Worm (Caenorhabditis elegans) whole organism, midembryonic: ENCODE results near the gene cdr-1.
"Not testable (repeated sequence)": the region's sequence is repeated elsewhere in the genome, so short reads cannot be mapped to it uniquely, and the experiment has no call there.

Experiments
- T22C8.4 ChIP-seq: fragments of 200-800 bp; sonication (Bioruptor generic); IDR thresholded peaks from 2 replicates; pipeline ENCODE4 v1.3.6; 2022; ENCODE audit warnings: missing genetic modification characterization, missing compliant biosample characterization
- cog-1 ChIP-seq: sonication (generic microtip); optimal IDR thresholded peaks from 2 replicates; lab custom pipeline; 2016; ENCODE audit warnings: missing genetic modification characterization, missing compliant biosample characterization
- flt-1 ChIP-seq: fragments of 200-800 bp; sonication (Bioruptor generic); IDR thresholded peaks from 2 replicates; pipeline ENCODE4 v1.3.6; 2022; ENCODE audit warnings: missing genetic modification characterization, missing compliant biosample characterization
- klf-2 ChIP-seq: fragments of 200-800 bp; sonication (Bioruptor generic); conservative IDR thresholded peaks from 2 replicates; pipeline ENCODE4 v1.3.6; 2022; ENCODE audit warnings: missing genetic modification reagents, missing genetic modification characterization, missing compliant biosample characterization
- med-1 ChIP-seq: sonication (generic microtip); optimal IDR thresholded peaks from 2 replicates; lab custom pipeline; 2017; ENCODE audit warnings: missing genetic modification characterization, mild to moderate bottlenecking, missing compliant biosample characterization, antibody characterized with exemption, missing genetic modification reagents; ENCODE audit not compliant: insufficient read depth
- ref-1 ChIP-seq: fragments of 200-800 bp; sonication (Bioruptor generic); conservative IDR thresholded peaks from 2 replicates; pipeline ENCODE4 v1.3.6; 2022; ENCODE audit warnings: missing genetic modification reagents, missing genetic modification characterization, missing compliant biosample characterization
- tab-1 ChIP-seq: fragments of 200-800 bp; sonication (Bioruptor generic); IDR thresholded peaks from 2 replicates; pipeline ENCODE4 v1.3.6; 2022; ENCODE audit warnings: missing genetic modification characterization, missing compliant biosample characterization
- ztf-23 ChIP-seq: fragments of 200-800 bp; sonication (Bioruptor generic); IDR thresholded peaks from 2 replicates; pipeline ENCODE4 v1.3.6; 2022; ENCODE audit warnings: missing genetic modification reagents, missing genetic modification characterization, missing compliant biosample characterization
- ztf-29 ChIP-seq: fragments of 200-800 bp; sonication (Bioruptor generic); IDR thresholded peaks from 2 replicates; pipeline ENCODE4 v1.3.6; 2022; ENCODE audit warnings: missing genetic modification reagents, missing genetic modification characterization, missing compliant biosample characterization

cdr-1 gene

DNA sequence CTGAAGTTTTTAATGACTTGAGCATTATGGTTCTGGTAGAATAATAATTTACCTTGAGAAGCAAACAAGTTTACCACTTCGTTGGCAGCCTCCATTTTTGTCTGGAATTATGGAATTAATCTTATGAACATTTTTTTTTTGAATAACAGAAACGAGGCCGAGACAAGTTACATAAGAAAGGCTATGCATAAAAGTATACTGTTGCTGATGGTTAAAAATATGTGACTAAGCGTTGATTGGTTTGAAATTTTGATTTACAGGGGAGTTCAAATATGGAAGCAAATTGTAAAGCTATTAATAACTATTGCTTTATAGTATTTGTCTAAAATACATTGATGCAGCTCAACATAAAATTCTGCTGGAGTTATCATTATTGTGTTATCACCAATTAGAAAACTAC, 32.4 kb upstream of the cdr-1 start, which contains the start of gene cgt-1:
Gene cgt-1, minus strand, starts transcription at position 101 of the 400 bp plus-strand sequence.
- TF ChIP-seq flt-1 (GFP tag; lab: Robert Waterston, UW) (no peak), cog-1 (tag; lab: Kevin White, UChicago) (no peak), med-1 (GFP tag; lab: Kevin White, UChicago) (no peak), ztf-29 (no peak), klf-2 (no peak), ref-1 (no peak), T22C8.4 (GFP tag; lab: Robert Waterston, UW) (no peak), tab-1 (GFP tag; lab: Robert Waterston, UW) (no peak), ztf-23 (GFP tag; lab: Robert Waterston, UW) (no peak)

ce11 chrV:15890115-15890514, 31.0 kb upstream of the cdr-1 start:
- TF ChIP-seq cog-1 (tag; lab: Kevin White, UChicago): no peak
- no peak for TF ChIP-seq ref-1
- TF ChIP-seq med-1 (GFP tag; lab: Kevin White, UChicago): no peak
- no peak for TF ChIP-seq T22C8.4 (GFP tag; lab: Robert Waterston, UW)
- TF ChIP-seq ztf-29: no peak
- no peak for TF ChIP-seq klf-2
- TF ChIP-seq flt-1 (GFP tag; lab: Robert Waterston, UW): no peak
- no peak for TF ChIP-seq ztf-23 (GFP tag; lab: Robert Waterston, UW)
- no peak for TF ChIP-seq tab-1 (GFP tag; lab: Robert Waterston, UW)

DNA sequence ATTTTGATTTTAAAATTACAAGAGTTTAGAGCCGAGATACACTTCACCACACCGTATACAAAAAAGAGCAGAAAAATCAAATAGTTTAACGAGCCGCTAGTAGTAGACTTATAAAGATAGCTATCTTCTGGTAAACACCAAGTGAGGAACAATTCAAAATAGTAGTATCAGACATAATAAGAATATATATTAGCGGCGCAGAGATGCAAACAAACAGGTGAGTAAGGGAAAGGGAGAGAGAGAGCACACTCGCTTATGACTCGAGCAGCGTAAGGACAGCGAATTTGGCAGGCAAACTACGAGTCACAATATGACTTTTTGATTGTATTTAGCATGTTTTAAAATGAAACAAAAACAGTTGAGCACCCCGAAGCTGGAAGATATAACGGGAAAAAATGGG, 29.8 kb upstream of the cdr-1 start:
- TF ChIP-seq ref-1: no peak
- no peak for TF ChIP-seq med-1 (GFP tag; lab: Kevin White, UChicago)
- TF ChIP-seq cog-1 (tag; lab: Kevin White, UChicago): no peak
- TF ChIP-seq T22C8.4 (GFP tag; lab: Robert Waterston, UW): no peak
- no peak for TF ChIP-seq flt-1 (GFP tag; lab: Robert Waterston, UW)
- no peak for TF ChIP-seq tab-1 (GFP tag; lab: Robert Waterston, UW)
- TF ChIP-seq ztf-29: no peak
- no peak for TF ChIP-seq ztf-23 (GFP tag; lab: Robert Waterston, UW)
- no peak for TF ChIP-seq klf-2

DNA sequence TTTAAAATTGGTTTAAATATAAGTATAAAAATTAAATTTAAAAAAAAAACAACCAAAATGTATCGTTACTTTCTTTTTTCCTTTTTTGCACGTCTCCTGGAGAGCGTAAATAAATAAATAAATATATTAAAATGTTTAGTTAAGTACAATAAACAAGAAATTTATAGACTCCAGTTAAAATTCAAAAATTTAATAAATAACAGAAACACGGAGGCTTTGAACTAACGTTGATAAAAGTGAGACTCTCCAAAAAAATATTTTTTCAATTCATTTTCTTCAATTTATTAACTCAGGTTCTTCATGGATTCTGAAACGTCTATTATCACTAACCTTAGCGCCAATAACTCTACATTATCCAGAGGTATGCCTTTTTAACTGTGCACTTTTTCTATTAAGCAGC, 29.3 kb upstream of the cdr-1 start, which contains the start of gene T06C12.12:
Gene T06C12.12, plus strand, starts transcription at position 301 of the 400 bp plus-strand sequence.
- TF ChIP-seq klf-2: no peak
- no peak for TF ChIP-seq tab-1 (GFP tag; lab: Robert Waterston, UW)
- no peak for TF ChIP-seq T22C8.4 (GFP tag; lab: Robert Waterston, UW)
- TF ChIP-seq cog-1 (tag; lab: Kevin White, UChicago): no peak
- no peak for TF ChIP-seq ref-1
- no peak for TF ChIP-seq med-1 (GFP tag; lab: Kevin White, UChicago)
- no peak for TF ChIP-seq flt-1 (GFP tag; lab: Robert Waterston, UW)
- no peak for TF ChIP-seq ztf-23 (GFP tag; lab: Robert Waterston, UW)
- TF ChIP-seq ztf-29: no peak

ce11 chrV:15892696-15893095, 28.4 kb upstream of the cdr-1 start, which contains the start of gene T06C12.11:
Gene T06C12.11 (plus strand): TSS chrV:15892996.
- TF ChIP-seq klf-2 (no peak), med-1 (GFP tag; lab: Kevin White, UChicago) (no peak), flt-1 (GFP tag; lab: Robert Waterston, UW) (no peak), tab-1 (GFP tag; lab: Robert Waterston, UW) (no peak), ztf-29 (no peak), T22C8.4 (GFP tag; lab: Robert Waterston, UW) (no peak), ztf-23 (GFP tag; lab: Robert Waterston, UW) (no peak), cog-1 (tag; lab: Kevin White, UChicago) (no peak), ref-1 (no peak)

DNA sequence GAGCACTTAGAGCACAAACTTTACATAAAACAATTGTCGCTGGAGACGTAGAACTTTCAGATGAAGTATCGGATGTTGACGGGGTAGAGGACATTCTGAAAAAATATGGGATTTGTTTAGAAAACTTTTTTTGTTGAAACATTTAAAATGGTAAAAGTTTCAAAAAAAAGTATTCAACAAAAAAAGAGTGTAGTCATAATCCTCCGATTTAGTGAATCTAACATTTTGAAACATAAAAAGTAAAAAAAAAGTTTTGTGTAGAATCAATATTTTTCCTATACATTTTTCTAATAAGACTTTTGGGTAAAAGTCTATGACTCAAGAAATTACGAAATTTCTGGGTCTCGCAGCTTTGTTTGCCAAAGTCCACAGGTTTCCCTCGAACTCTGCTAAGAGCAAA, 24.4 kb upstream of the cdr-1 start, which contains the start of gene nhr-213:
Gene nhr-213, minus strand, starts transcription at position 101 of the 400 bp plus-strand sequence.
- TF ChIP-seq med-1 (GFP tag; lab: Kevin White, UChicago) (no peak), ref-1 (no peak), T22C8.4 (GFP tag; lab: Robert Waterston, UW) (no peak), tab-1 (GFP tag; lab: Robert Waterston, UW) (no peak), flt-1 (GFP tag; lab: Robert Waterston, UW) (no peak), ztf-23 (GFP tag; lab: Robert Waterston, UW) (no peak), cog-1 (tag; lab: Kevin White, UChicago) (no peak), ztf-29 (no peak), klf-2 (no peak)

ce11 chrV:15897696-15898095, 23.4 kb upstream of the cdr-1 start, which contains the start of gene str-60:
Gene str-60 (plus strand): TSS chrV:15897996.
- no peak for TF ChIP-seq T22C8.4 (GFP tag; lab: Robert Waterston, UW)

ce11 chrV:15899696-15900095, 21.4 kb upstream of the cdr-1 start, which contains the start of gene T06C12.14:
Gene T06C12.14 (plus strand): TSS chrV:15899996.
- TF ChIP-seq ref-1: no peak
- no peak for TF ChIP-seq T22C8.4 (GFP tag; lab: Robert Waterston, UW)
- no peak for TF ChIP-seq ztf-23 (GFP tag; lab: Robert Waterston, UW)
- TF ChIP-seq ztf-29: no peak
- TF ChIP-seq med-1 (GFP tag; lab: Kevin White, UChicago): no peak
- TF ChIP-seq flt-1 (GFP tag; lab: Robert Waterston, UW): no peak
- TF ChIP-seq tab-1 (GFP tag; lab: Robert Waterston, UW): no peak
- TF ChIP-seq klf-2: no peak
- no peak for TF ChIP-seq cog-1 (tag; lab: Kevin White, UChicago)

ce11 chrV:15900564-15900963, 20.5 kb upstream of the cdr-1 start:
- no peak for TF ChIP-seq ztf-29
- TF ChIP-seq ztf-23 (GFP tag; lab: Robert Waterston, UW): no peak
- no peak for TF ChIP-seq klf-2
- TF ChIP-seq ref-1: no peak
- TF ChIP-seq cog-1 (tag; lab: Kevin White, UChicago): no peak
- no peak for TF ChIP-seq flt-1 (GFP tag; lab: Robert Waterston, UW)
- no peak for TF ChIP-seq med-1 (GFP tag; lab: Kevin White, UChicago)
- TF ChIP-seq T22C8.4 (GFP tag; lab: Robert Waterston, UW): no peak
- no peak for TF ChIP-seq tab-1 (GFP tag; lab: Robert Waterston, UW)

DNA sequence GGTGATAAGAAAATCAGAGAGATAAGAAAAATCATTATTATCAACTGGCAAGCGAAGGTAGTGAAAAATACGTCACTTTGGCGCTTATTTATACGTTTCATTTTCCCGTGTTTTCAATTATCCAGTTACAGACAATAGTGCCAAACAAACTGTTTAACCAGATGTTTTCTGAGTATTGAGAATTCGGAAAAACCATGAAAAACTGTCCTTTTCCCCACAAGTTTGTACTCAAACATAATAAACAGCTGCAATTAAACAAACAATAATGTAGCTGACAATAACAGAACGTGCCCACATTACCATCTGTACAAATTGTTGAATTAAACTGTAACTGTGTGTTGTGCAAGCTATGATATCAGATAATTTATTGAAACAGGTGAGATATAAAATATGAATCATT, 15.6 kb upstream of the cdr-1 start, which contains the start of the genes F35E8.1 and F35E8.2:
Gene F35E8.1, minus strand, starts transcription at position 101 of the 400 bp plus-strand sequence.
Gene F35E8.2, plus strand, starts transcription at position 132 of the 400 bp plus-strand sequence.
- TF ChIP-seq ztf-29; flt-1 (GFP tag; lab: Robert Waterston, UW); ztf-23 (GFP tag; lab: Robert Waterston, UW): not testable (repeated sequence)
